Fruit fly (Drosophila melanogaster) whole organism, embryonic: ENCODE data around the gene TTLL4B.

ENCODE experiments used
- ATbp ChIP-seq: fragments of 200-800 bp; sonication (Bioruptor generic); optimal IDR thresholded peaks from 2 replicates; lab custom pipeline; 2017; ENCODE audit warnings: missing biosample characterization, mild to moderate bottlenecking, missing genetic modification characterization, missing genetic modification reagents
- B-H2 ChIP-seq: fragments of 200-800 bp; sonication (Bioruptor generic); optimal IDR thresholded peaks from 2 replicates; lab custom pipeline; 2018; ENCODE audit warnings: missing biosample characterization, mild to moderate bottlenecking, missing genetic modification characterization
- CG10209 ChIP-seq: fragments of 200-800 bp; sonication (Bioruptor generic); optimal IDR thresholded peaks from 3 replicates; lab custom pipeline; 2017; ENCODE audit warnings: missing biosample characterization, mild to moderate bottlenecking, missing genetic modification characterization, missing genetic modification reagents
- CG15696 ChIP-seq: fragments of 200-800 bp; sonication (Bioruptor generic); optimal IDR thresholded peaks from 2 replicates; lab custom pipeline; 2019; ENCODE audit warnings: missing biosample characterization, mild to moderate bottlenecking, missing genetic modification characterization, moderate library complexity
- CG1647 ChIP-seq: fragments of 200-800 bp; sonication (Bioruptor generic); optimal IDR thresholded peaks from 3 replicates; lab custom pipeline; 2016; ENCODE audit warnings: missing biosample characterization, missing genetic modification characterization
- CG16815 ChIP-seq: fragments of 200-800 bp; sonication (Bioruptor generic); optimal IDR thresholded peaks from 3 replicates; lab custom pipeline; 2017; ENCODE audit warnings: missing biosample characterization, mild to moderate bottlenecking, missing genetic modification characterization
- CG18262 ChIP-seq: fragments of 200-800 bp; optimal IDR thresholded peaks from 3 replicates; lab custom pipeline; 2019; ENCODE audit warnings: missing biosample characterization, mild to moderate bottlenecking, missing genetic modification characterization, moderate library complexity
- CG18619 ChIP-seq: fragments of 200-800 bp; sonication (Bioruptor generic); optimal IDR thresholded peaks from 3 replicates; lab custom pipeline; 2017; ENCODE audit warnings: missing biosample characterization, mild to moderate bottlenecking, missing genetic modification characterization
- CG18764 ChIP-seq: fragments of 200-800 bp; sonication (Bioruptor generic); optimal IDR thresholded peaks from 3 replicates; lab custom pipeline; 2016; ENCODE audit warnings: missing biosample characterization, missing genetic modification characterization
- CG2116 ChIP-seq: fragments of 200-800 bp; sonication (Bioruptor generic); optimal IDR thresholded peaks from 3 replicates; lab custom pipeline; 2018; ENCODE audit warnings: missing biosample characterization, mild to moderate bottlenecking, missing genetic modification characterization
- CG2120 ChIP-seq: fragments of 200-800 bp; sonication (Bioruptor generic); optimal IDR thresholded peaks from 3 replicates; lab custom pipeline; 2016; ENCODE audit warnings: missing biosample characterization, missing genetic modification characterization
- CG2875 ChIP-seq: fragments of 200-800 bp; sonication (Bioruptor generic); optimal IDR thresholded peaks from 2 replicates; lab custom pipeline; 2017; ENCODE audit warnings: missing biosample characterization, mild to moderate bottlenecking, missing genetic modification characterization, missing genetic modification reagents
- CG31365 ChIP-seq: fragments of 200-800 bp; sonication (Bioruptor generic); optimal IDR thresholded peaks from 2 replicates; lab custom pipeline; 2018; ENCODE audit warnings: missing biosample characterization, mild to moderate bottlenecking, missing genetic modification characterization
- CG32772 ChIP-seq: fragments of 200-800 bp; sonication (Bioruptor generic); IDR thresholded peaks from 2 replicates; pipeline ENCODE4 v1.3.6; 2022; ENCODE audit warnings: missing biosample characterization, missing genetic modification characterization
- CG3281 ChIP-seq: fragments of 200-800 bp; sonication (Bioruptor generic); optimal IDR thresholded peaks from 3 replicates; lab custom pipeline; 2017; ENCODE audit warnings: missing biosample characterization, mild to moderate bottlenecking, missing genetic modification characterization
- CG34376 ChIP-seq: fragments of 200-800 bp; sonication (Bioruptor generic); optimal IDR thresholded peaks from 2 replicates; lab custom pipeline; 2018; ENCODE audit warnings: missing biosample characterization, mild to moderate bottlenecking, missing genetic modification characterization
- CG3726 ChIP-seq: fragments of 200-800 bp; sonication (Bioruptor generic); IDR thresholded peaks from 3 replicates; pipeline ENCODE4, ENCODE4 v1.3.6; 2022; ENCODE audit warnings: missing biosample characterization, missing genetic modification characterization
- CG4360 ChIP-seq: fragments of 200-800 bp; sonication (Bioruptor generic); IDR thresholded peaks from 2 replicates; pipeline ENCODE4 v1.3.6; 2022; ENCODE audit warnings: missing biosample characterization, missing genetic modification characterization
- CG4854 ChIP-seq: fragments of 200-800 bp; sonication (Bioruptor generic); optimal IDR thresholded peaks from 2 replicates; lab custom pipeline; 2016; ENCODE audit warnings: missing biosample characterization, missing genetic modification characterization, inconsistent platforms
- CG5953 ChIP-seq: fragments of 200-800 bp; sonication (Bioruptor generic); IDR thresholded peaks from 2 replicates; pipeline ENCODE4 v1.3.6; 2022; ENCODE audit warnings: missing biosample characterization, missing genetic modification characterization
- CG6175 ChIP-seq: fragments of 200-800 bp; sonication (Bioruptor generic); IDR thresholded peaks from 3 replicates; pipeline ENCODE4 v1.3.6; 2022; ENCODE audit warnings: missing biosample characterization, missing genetic modification characterization
- CG6654 ChIP-seq: fragments of 200-800 bp; sonication (Bioruptor generic); optimal IDR thresholded peaks from 2 replicates; lab custom pipeline; 2017; ENCODE audit warnings: missing biosample characterization, mild to moderate bottlenecking, missing genetic modification characterization
- Dp ChIP-seq: fragments of 200-800 bp; sonication (Bioruptor generic); optimal IDR thresholded peaks from 2 replicates; lab custom pipeline; 2018; ENCODE audit warnings: missing biosample characterization, mild to moderate bottlenecking, missing genetic modification characterization, moderate library complexity
- E2f2 ChIP-seq: fragments of 200-800 bp; sonication (Bioruptor generic); IDR thresholded peaks from 2 replicates; pipeline ENCODE4 v1.3.6; 2022; ENCODE audit warnings: missing biosample characterization, missing genetic modification characterization
- Fer3 ChIP-seq: fragments of 200-800 bp; sonication (Bioruptor generic); optimal IDR thresholded peaks from 2 replicates; lab custom pipeline; 2018; ENCODE audit warnings: missing biosample characterization, mild to moderate bottlenecking, missing genetic modification characterization, moderate library complexity
- H2.0 ChIP-seq: fragments of 200-800 bp; sonication (Bioruptor generic); IDR thresholded peaks from 2 replicates; pipeline ENCODE4 v1.3.6; 2022; ENCODE audit warnings: missing biosample characterization, missing genetic modification characterization
- Lim3 ChIP-seq: fragments of 200-800 bp; sonication (Bioruptor generic); IDR thresholded peaks from 2 replicates; pipeline ENCODE4 v1.3.6; 2022; ENCODE audit warnings: missing biosample characterization, missing genetic modification characterization
- Max ChIP-seq: fragments of 200-800 bp; sonication (Bioruptor generic); optimal IDR thresholded peaks from 2 replicates; lab custom pipeline; 2016; ENCODE audit warnings: missing biosample characterization, mild to moderate bottlenecking, missing genetic modification characterization
- Ravus ChIP-seq: fragments of 200-800 bp; sonication (Bioruptor generic); IDR thresholded peaks from 2 replicates; pipeline ENCODE4 v1.3.6; 2022; ENCODE audit warnings: missing biosample characterization, missing genetic modification characterization
- Ssrp ChIP-seq: fragments of 200-800 bp; sonication (Bioruptor generic); optimal IDR thresholded peaks from 2 replicates; lab custom pipeline; 2018; ENCODE audit warnings: missing biosample characterization, mild to moderate bottlenecking, missing genetic modification characterization, moderate library complexity
- aop ChIP-seq: fragments of 200-800 bp; sonication (Bioruptor generic); IDR thresholded peaks from 2 replicates; pipeline ENCODE4 v1.3.6; 2022; ENCODE audit warnings: missing biosample characterization, missing genetic modification characterization
- ase ChIP-seq: fragments of 200-800 bp; sonication (Bioruptor generic); IDR thresholded peaks from 3 replicates; pipeline ENCODE4 v1.3.6; 2022; ENCODE audit warnings: missing biosample characterization, missing genetic modification characterization
- dan ChIP-seq: fragments of 200-800 bp; sonication (Bioruptor generic); IDR thresholded peaks from 2 replicates; pipeline ENCODE4 v1.3.6; 2022; ENCODE audit warnings: missing biosample characterization, missing genetic modification characterization
- danr ChIP-seq: fragments of 200-800 bp; sonication (Bioruptor generic); IDR thresholded peaks from 2 replicates; pipeline ENCODE4 v1.3.6; 2022; ENCODE audit warnings: missing biosample characterization, missing genetic modification characterization
- emc ChIP-seq: fragments of 200-800 bp; sonication (Bioruptor generic); optimal IDR thresholded peaks from 2 replicates; lab custom pipeline; 2016; ENCODE audit warnings: missing biosample characterization, missing genetic modification characterization
- fd102C ChIP-seq: fragments of 200-800 bp; sonication (Bioruptor generic); optimal IDR thresholded peaks from 2 replicates; lab custom pipeline; 2018; ENCODE audit warnings: missing biosample characterization, mild to moderate bottlenecking, missing genetic modification characterization, moderate library complexity
- fd96Cb ChIP-seq: fragments of 200-800 bp; sonication (Bioruptor generic); optimal IDR thresholded peaks from 2 replicates; lab custom pipeline; 2018; ENCODE audit warnings: missing biosample characterization, mild to moderate bottlenecking, missing genetic modification characterization, moderate library complexity
- gcm ChIP-seq: fragments of 200-800 bp; sonication (Bioruptor generic); optimal IDR thresholded peaks from 2 replicates; lab custom pipeline; 2019; ENCODE audit warnings: missing biosample characterization, mild to moderate bottlenecking, missing genetic modification characterization, moderate library complexity
- jumu ChIP-seq: fragments of 200-800 bp; sonication (Bioruptor generic); optimal IDR thresholded peaks from 3 replicates; lab custom pipeline; 2016; ENCODE audit warnings: missing biosample characterization, missing genetic modification characterization
- knrl ChIP-seq: fragments of 200-800 bp; sonication (Bioruptor generic); IDR thresholded peaks from 3 replicates; pipeline ENCODE4 v1.3.6; 2022; ENCODE audit warnings: missing biosample characterization, missing genetic modification characterization; ENCODE audit not compliant: partially characterized antibody
- maf-S ChIP-seq: fragments of 200-800 bp; sonication (Bioruptor generic); optimal IDR thresholded peaks from 2 replicates; lab custom pipeline; 2016; ENCODE audit warnings: missing biosample characterization, missing genetic modification characterization
- mirr ChIP-seq: fragments of 200-800 bp; sonication (Bioruptor generic); optimal IDR thresholded peaks from 3 replicates; lab custom pipeline; 2018; ENCODE audit warnings: missing biosample characterization, mild to moderate bottlenecking, missing genetic modification characterization
- oc ChIP-seq: fragments of 200-800 bp; sonication (Bioruptor generic); optimal IDR thresholded peaks from 2 replicates; lab custom pipeline; 2018; ENCODE audit warnings: missing biosample characterization, mild to moderate bottlenecking, missing genetic modification characterization, moderate library complexity
- pzg ChIP-seq: fragments of 200-800 bp; sonication (Bioruptor generic); optimal IDR thresholded peaks from 3 replicates; lab custom pipeline; 2018; ENCODE audit warnings: missing biosample characterization, mild to moderate bottlenecking, missing genetic modification characterization, moderate library complexity
- repo ChIP-seq: fragments of 200-800 bp; sonication (Bioruptor generic); optimal IDR thresholded peaks from 2 replicates; lab custom pipeline; 2016; ENCODE audit warnings: missing biosample characterization, missing genetic modification characterization
- sens-2 ChIP-seq: fragments of 200-800 bp; sonication (Bioruptor generic); IDR thresholded peaks from 2 replicates; pipeline ENCODE4 v1.3.6; 2022; ENCODE audit warnings: missing biosample characterization, missing genetic modification characterization
- slp2 ChIP-seq: fragments of 200-800 bp; sonication (Bioruptor generic); optimal IDR thresholded peaks from 2 replicates; lab custom pipeline; 2016; ENCODE audit warnings: missing biosample characterization, missing genetic modification characterization
- tup ChIP-seq: fragments of 200-800 bp; sonication (Bioruptor generic); optimal IDR thresholded peaks from 2 replicates; lab custom pipeline; 2016; ENCODE audit warnings: missing biosample characterization, mild to moderate bottlenecking, missing genetic modification characterization, moderate library complexity
- vnd ChIP-seq: fragments of 200-800 bp; sonication (Bioruptor generic); IDR thresholded peaks from 3 replicates; pipeline ENCODE4 v1.3.6; 2022; ENCODE audit warnings: missing biosample characterization, missing genetic modification characterization; ENCODE audit not compliant: partially characterized antibody
- yki ChIP-seq: fragments of >200 bp; optimal IDR thresholded peaks from 3 replicates; lab custom pipeline; 2018
- zen2 ChIP-seq: fragments of 200-800 bp; sonication (Bioruptor generic); IDR thresholded peaks from 3 replicates; pipeline ENCODE4 v1.3.6; 2022; ENCODE audit warnings: missing biosample characterization, missing genetic modification characterization; ENCODE audit not compliant: partially characterized antibody

Gene TTLL4B

DNA sequence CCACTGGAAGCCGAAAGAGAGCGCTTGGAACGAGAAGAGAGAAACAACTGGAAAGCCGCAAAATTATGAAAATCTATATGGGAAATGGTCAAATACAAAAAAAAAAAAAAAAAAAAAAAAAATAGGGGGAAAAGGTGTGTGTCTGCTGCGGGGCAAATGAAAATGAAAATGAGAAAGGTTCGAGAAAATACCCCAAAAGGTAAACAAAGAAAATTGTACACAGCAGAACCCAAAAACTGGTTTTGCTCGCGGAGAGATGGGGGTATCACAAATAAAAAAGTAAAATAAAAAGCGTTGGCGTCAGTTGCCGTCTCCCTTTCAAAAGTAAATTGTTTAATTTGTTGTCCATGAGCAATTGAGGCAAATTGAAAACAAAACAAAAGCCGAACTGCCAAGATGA is 25.7 kb downstream of the TTLL4B start (continued):
- TF ChIP-seq jumu (GFP tag; lab: Kevin White, UChicago) (no peak), oc (tag; lab: Kevin White, UChicago) (no peak), slp2 (GFP tag; lab: Kevin White, UChicago) (no peak), CG34376 (GFP tag; lab: Kevin White, UChicago) (no peak), ATbp (GFP tag; lab: Kevin White, UChicago) (peak; percentile 76), CG15696 (peak; percentile 27), Ravus (GFP tag; lab: Robert Waterston, UW) (no peak), CG2116 (GFP tag; lab: Kevin White, UChicago) (no peak), CG3281 (no peak), mirr (GFP tag; lab: Kevin White, UChicago) (no peak), H2.0 (no peak), B-H2 (GFP tag; lab: Kevin White, UChicago) (no peak), CG4854 (no peak), CG31365 (tag; lab: Kevin White, UChicago) (no peak), CG16815 (no peak), dan (no peak), pzg (GFP tag; lab: Kevin White, UChicago) (no peak), E2f2 (GFP tag; lab: Robert Waterston, UW) (no peak), maf-S (GFP tag; lab: Kevin White, UChicago) (peak; percentile 11), CG10209 (GFP tag; lab: Kevin White, UChicago) (peak; percentile 2), repo (GFP tag; lab: Kevin White, UChicago) (no peak), yki (lab: Kevin White, UChicago) (no peak), gcm (GFP tag; lab: Kevin White, UChicago) (no peak), sens-2 (GFP tag; lab: Robert Waterston, UW) (no peak), aop (GFP tag; lab: Robert Waterston, UW) (no peak), emc (no peak), Fer3 (no peak), CG1647 (GFP tag; lab: Kevin White, UChicago) (no peak), vnd (GFP tag; lab: Robert Waterston, UW) (no peak), CG6175 (GFP tag; lab: Robert Waterston, UW) (no peak)
- TF ChIP-seq, all 482 proteins: peak for 50

DNA sequence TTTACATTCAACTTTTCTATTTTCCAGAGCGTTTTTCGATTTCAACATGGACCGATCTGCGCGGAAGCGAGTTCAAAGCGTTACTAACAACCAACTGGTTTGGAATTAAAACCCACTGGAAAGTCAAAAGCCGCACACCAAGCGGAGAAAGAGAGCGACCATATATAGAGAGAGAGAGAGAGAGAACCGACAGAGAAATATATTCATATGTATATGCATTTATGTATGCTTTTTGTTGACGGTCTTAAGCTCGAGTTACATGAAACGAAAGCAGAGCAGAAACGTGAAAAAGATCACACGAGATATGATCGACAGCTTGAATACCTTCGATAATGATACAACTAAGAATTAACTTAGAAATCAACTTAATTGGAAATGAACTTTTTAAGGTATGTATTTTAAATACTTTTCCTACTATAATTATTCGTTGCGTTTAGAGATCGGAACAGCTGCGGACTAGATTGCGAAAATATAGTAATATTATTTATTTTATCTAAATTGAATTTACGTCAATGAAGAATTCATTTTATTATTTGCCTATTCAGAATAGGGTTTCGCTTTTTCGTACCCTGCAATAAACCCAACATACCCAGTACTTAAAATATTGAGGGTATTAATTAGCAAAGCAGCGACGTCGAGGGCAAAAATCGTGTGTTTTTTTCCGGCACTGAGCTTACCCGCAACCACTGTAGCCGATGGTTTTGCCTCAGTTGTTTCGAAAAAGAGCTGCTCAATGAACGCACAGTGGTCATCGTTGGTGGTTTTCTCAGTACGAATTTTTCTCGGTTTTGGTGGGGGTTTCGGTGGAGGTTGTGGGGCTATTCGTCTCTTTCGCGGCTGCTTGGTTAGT is 26.5 kb downstream of the TTLL4B start:
- no peak for TF ChIP-seq CG5953 (GFP tag; lab: Robert Waterston, UW)
- no peak for TF ChIP-seq danr (GFP tag; lab: Robert Waterston, UW)
- no peak for TF ChIP-seq CG6654
- TF ChIP-seq CG18619, result peak; percentile 50
- no peak for TF ChIP-seq zen2 (GFP tag; lab: Robert Waterston, UW)
- no peak for TF ChIP-seq tup (GFP tag; lab: Kevin White, UChicago)
- no peak for TF ChIP-seq CG3726
- TF ChIP-seq Lim3 (GFP tag; lab: Robert Waterston, UW), result no peak
- no peak for TF ChIP-seq CG18764 (GFP tag; lab: Kevin White, UChicago)
- no peak for TF ChIP-seq CG32772 (GFP tag; lab: Robert Waterston, UW)
- TF ChIP-seq fd96Cb, result peak; percentile 48
- peak; percentile 79 for TF ChIP-seq Ssrp (tag; lab: Kevin White, UChicago)
- TF ChIP-seq fd102C, result no peak
- TF ChIP-seq Dp, result no peak
- no peak for TF ChIP-seq CG4360
- TF ChIP-seq Max (GFP tag; lab: Kevin White, UChicago), result no peak
- no peak for TF ChIP-seq knrl (GFP tag; lab: Robert Waterston, UW)
- TF ChIP-seq CG18262 (tag; lab: Kevin White, UChicago), result peak; percentile 79
- TF ChIP-seq CG2116 (GFP tag; lab: Kevin White, UChicago), result peak; percentile 5
- peak; percentile 49 for TF ChIP-seq CG2120
- TF ChIP-seq ase (GFP tag; lab: Robert Waterston, UW), result no peak
- peak; percentile 36 for TF ChIP-seq CG2875 (GFP tag; lab: Kevin White, UChicago)
